Fruit fly (Drosophila melanogaster): Measurements from ENCODE around the gene CG32264.
A peak's percentile ranks its signal among the peaks of the same experiment; 100 is the strongest.

Gene CG32264

dm6 chr3L:3852842-3853241, 46.6 kb upstream of the CG32264 start (continued):
- TF ChIP-seq CG2712 (tag; optimal IDR thresholded peaks at IDR 0.05) (peak; percentile 49), bigmax (GFP tag; optimal IDR thresholded peaks at IDR 0.05) (no peak), Camta (GFP tag; optimal IDR thresholded peaks at IDR 0.05) (no peak), Side (GFP tag; optimal IDR thresholded peaks at IDR 0.05) (no peak), CG30020 (tag; optimal IDR thresholded peaks at IDR 0.05) (no peak), Ssrp (tag; optimal IDR thresholded peaks at IDR 0.05) (peak; percentile 76), CG10543 (GFP tag; optimal IDR thresholded peaks at IDR 0.05) (no peak), CoRest (tag; optimal IDR thresholded peaks at IDR 0.05) (peak; percentile 70), Vsx1 (GFP tag; optimal IDR thresholded peaks at IDR 0.05) (no peak), peb (GFP tag; IDR thresholded peaks at IDR 0.05) (no peak; the same call in 1 of the 2 replicates), CG10654 (GFP tag; optimal IDR thresholded peaks at IDR 0.05) (no peak), gt (GFP tag; IDR thresholded peaks at IDR 0.05) (0 out of 2 replicates have a peak, but pooled peaks have one; percentile 23), CG18476 (GFP tag; optimal IDR thresholded peaks at IDR 0.05) (no peak), fd102C (GFP tag; optimal IDR thresholded peaks at IDR 0.05) (peak; percentile 32), salm (tag; optimal IDR thresholded peaks at IDR 0.05) (peak; percentile 41), Rfx (GFP tag; IDR thresholded peaks at IDR 0.05) (no peak), CG2889 (GFP tag; IDR thresholded peaks at IDR 0.05) (no peak), CG12391 (tag; optimal IDR thresholded peaks at IDR 0.05) (peak; percentile 62), Usf (GFP tag; optimal IDR thresholded peaks at IDR 0.05) (no peak), sisA (GFP tag; IDR thresholded peaks at IDR 0.05) (peak; percentile 79), CG2202 (tag; optimal IDR thresholded peaks at IDR 0.05) (peak; percentile 46), CG17802 (tag; optimal IDR thresholded peaks at IDR 0.05) (no peak), CG10959 (GFP tag; IDR thresholded peaks at IDR 0.05) (peak; percentile 56), Lhr (GFP tag; optimal IDR thresholded peaks at IDR 0.05) (peak; percentile 18), aop (GFP tag; IDR thresholded peaks at IDR 0.05) (no peak), Opbp (GFP tag; IDR thresholded peaks at IDR 0.05; ENCODE audit: partially characterized antibody) (no peak), CG17359 (tag; optimal IDR thresholded peaks at IDR 0.05) (peak; percentile 18), ap (GFP tag; IDR thresholded peaks at IDR 0.05) (peak; percentile 50), CG6654 (GFP tag; optimal IDR thresholded peaks at IDR 0.05) (no peak), Optix (GFP tag; IDR thresholded peaks at IDR 0.05) (no peak), twi (tag; optimal IDR thresholded peaks at IDR 0.05) (peak; percentile 36), az2 (GFP tag; optimal IDR thresholded peaks at IDR 0.05) (peak; percentile 80), Dip3 (GFP tag; optimal IDR thresholded peaks at IDR 0.05) (no peak), gce (GFP tag; IDR thresholded peaks at IDR 0.05) (peak; percentile 45; the same call in 1 of the 3 replicates), lbe (GFP tag; optimal IDR thresholded peaks at IDR 0.05) (no peak), croc (GFP tag; conservative IDR thresholded peaks at IDR 0.05) (peak; percentile 58), ftz-f1 (GFP tag; optimal IDR thresholded peaks at IDR 0.05) (no peak), fd96Cb (tag; optimal IDR thresholded peaks at IDR 0.05) (peak; percentile 41), abd-A (tag; optimal IDR thresholded peaks at IDR 0.05) (no peak), CG3847 (GFP tag; IDR thresholded peaks at IDR 0.05) (no peak), Max (GFP tag; optimal IDR thresholded peaks at IDR 0.05) (no peak), Hr78 (GFP tag; optimal IDR thresholded peaks at IDR 0.05) (no peak), CG12942 (GFP tag; optimal IDR thresholded peaks at IDR 0.05) (peak; percentile 40), CG32767 (GFP tag; IDR thresholded peaks at IDR 0.05) (no peak; the same call in 1 of the 2 replicates), Sox100B (GFP tag; optimal IDR thresholded peaks at IDR 0.05) (peak; percentile 21), inv (GFP tag; IDR thresholded peaks at IDR 0.05; ENCODE audit: partially characterized antibody) (no peak), NK7.1 (GFP tag; optimal IDR thresholded peaks at IDR 0.05) (no peak), CG13624 (GFP tag; optimal IDR thresholded peaks at IDR 0.05) (no peak), tx (GFP tag; optimal IDR thresholded peaks at IDR 0.05) (peak; percentile 39), HmgD (GFP tag; optimal IDR thresholded peaks at IDR 0.05) (no peak), dpn (GFP tag; optimal IDR thresholded peaks at IDR 0.05) (peak in 1 of 2 experiments; percentile 62)
